Worm (Caenorhabditis elegans) whole organism, late embryonic: ENCODE results near the gene pho-7.

ENCODE experiments used
- C08G9.2 ChIP-seq: sonication (generic microtip); optimal IDR thresholded peaks from 2 replicates; lab custom pipeline; 2016; ENCODE audit warnings: mild to moderate bottlenecking, missing genetic modification characterization, moderate library complexity, missing compliant biosample characterization
- F13H6.1 ChIP-seq: sonication (generic microtip); optimal IDR thresholded peaks from 2 replicates; lab custom pipeline; 2016; ENCODE audit warnings: missing genetic modification characterization, missing compliant biosample characterization
- K02D7.2 ChIP-seq: sonication (generic microtip); optimal IDR thresholded peaks from 2 replicates; lab custom pipeline; 2017; ENCODE audit warnings: mild to moderate bottlenecking, missing genetic modification characterization, missing compliant biosample characterization
- T23F11.4 ChIP-seq: fragments of 200-800 bp; sonication (Bioruptor generic); optimal IDR thresholded peaks from 2 replicates; lab custom pipeline; 2018; ENCODE audit warnings: mild to moderate bottlenecking, missing genetic modification characterization, missing compliant biosample characterization
- Y22D7AL.16 ChIP-seq: sonication (generic microtip); optimal IDR thresholded peaks from 2 replicates; lab custom pipeline; 2016; ENCODE audit warnings: missing genetic modification characterization, missing compliant biosample characterization
- ceh-14 ChIP-seq: sonication (generic microtip); optimal IDR thresholded peaks from 2 replicates; lab custom pipeline; 2016; ENCODE audit warnings: missing genotype, missing genetic modification characterization, missing compliant biosample characterization
- ceh-18 ChIP-seq: sonication (generic microtip); optimal IDR thresholded peaks from 2 replicates; lab custom pipeline; 2016; ENCODE audit warnings: missing genetic modification characterization, missing compliant biosample characterization
- ceh-22 ChIP-seq: sonication (generic microtip); optimal IDR thresholded peaks from 2 replicates; lab custom pipeline; 2017; ENCODE audit warnings: missing biosample characterization, missing genetic modification characterization
- ceh-24 ChIP-seq: sonication (generic microtip); optimal IDR thresholded peaks from 2 replicates; lab custom pipeline; 2016; ENCODE audit warnings: mild to moderate bottlenecking, missing genetic modification characterization, missing compliant biosample characterization
- ceh-30 ChIP-seq: fragments of 150-350 bp; optimal IDR thresholded peaks from 2 replicates; lab custom pipeline; 2014; ENCODE audit warnings: missing biosample characterization, missing genetic modification characterization
- ceh-31 ChIP-seq: sonication (generic microtip); optimal IDR thresholded peaks from 2 replicates; lab custom pipeline; 2016; ENCODE audit warnings: missing genetic modification characterization, missing compliant biosample characterization
- ceh-34 ChIP-seq: sonication (generic microtip); optimal IDR thresholded peaks from 2 replicates; lab custom pipeline; 2016; ENCODE audit warnings: mild to moderate bottlenecking, missing genetic modification characterization, missing compliant biosample characterization
- ceh-45 ChIP-seq: fragments of 200-800 bp; sonication (Bioruptor generic); IDR thresholded peaks from 2 replicates; pipeline ENCODE4 v1.3.6; 2022; ENCODE audit warnings: missing genetic modification reagents, missing genetic modification characterization, missing compliant biosample characterization
- ceh-48 ChIP-seq: sonication (generic microtip); optimal IDR thresholded peaks from 2 replicates; lab custom pipeline; 2016; ENCODE audit warnings: missing genetic modification characterization, inconsistent platforms, missing compliant biosample characterization
- che-1 ChIP-seq: sonication (generic microtip); optimal IDR thresholded peaks from 2 replicates; lab custom pipeline; 2016; ENCODE audit warnings: mild to moderate bottlenecking, missing genetic modification characterization, missing compliant biosample characterization
- dve-1 ChIP-seq: sonication (generic microtip); optimal IDR thresholded peaks from 2 replicates; lab custom pipeline; 2017; ENCODE audit warnings: antibody characterized with exemption, mild to moderate bottlenecking, missing genetic modification characterization, missing compliant biosample characterization
- elt-2 ChIP-seq: sonication (generic microtip); optimal IDR thresholded peaks from 2 replicates; lab custom pipeline; 2016; ENCODE audit warnings: missing genetic modification reagents, missing genetic modification characterization, missing compliant biosample characterization
- elt-4 ChIP-seq: sonication (generic microtip); optimal IDR thresholded peaks from 2 replicates; lab custom pipeline; 2016; ENCODE audit warnings: missing genetic modification characterization, missing compliant biosample characterization
- eyg-1 ChIP-seq: sonication (generic microtip); optimal IDR thresholded peaks from 2 replicates; lab custom pipeline; 2016; ENCODE audit warnings: missing genotype, missing genetic modification characterization, missing compliant biosample characterization
- fax-1 ChIP-seq: sonication (generic microtip); optimal IDR thresholded peaks from 2 replicates; lab custom pipeline; 2016; ENCODE audit warnings: missing genotype, missing genetic modification characterization, missing compliant biosample characterization
- fkh-10 ChIP-seq: fragments of 150-350 bp; optimal IDR thresholded peaks from 2 replicates; lab custom pipeline; 2014; ENCODE audit warnings: missing biosample characterization, missing genetic modification reagents, missing genetic modification characterization
- fkh-6 ChIP-seq: sonication (generic microtip); optimal IDR thresholded peaks from 2 replicates; lab custom pipeline; 2016; ENCODE audit warnings: missing genetic modification characterization, missing compliant biosample characterization
- hlh-15 ChIP-seq: sonication (generic microtip); optimal IDR thresholded peaks from 2 replicates; lab custom pipeline; 2016; ENCODE audit warnings: missing genetic modification characterization, missing compliant biosample characterization
- hlh-30 ChIP-seq: sonication (generic microtip); optimal IDR thresholded peaks from 2 replicates; lab custom pipeline; 2017; ENCODE audit warnings: antibody characterized with exemption, missing genetic modification characterization, missing compliant biosample characterization; ENCODE audit not compliant: insufficient read depth
- hlh-8 ChIP-seq: sonication (generic microtip); optimal IDR thresholded peaks from 2 replicates; lab custom pipeline; 2016; ENCODE audit warnings: missing genotype, missing genetic modification characterization, missing compliant biosample characterization
- lim-6 ChIP-seq: sonication (generic microtip); optimal IDR thresholded peaks from 2 replicates; lab custom pipeline; 2016; ENCODE audit warnings: missing genetic modification characterization, missing compliant biosample characterization
- lin-11 ChIP-seq: fragments of 200-800 bp; sonication (Bioruptor generic); optimal IDR thresholded peaks from 2 replicates; lab custom pipeline; 2018; ENCODE audit warnings: mild to moderate bottlenecking, missing genetic modification characterization, missing compliant biosample characterization
- madf-2 ChIP-seq: sonication (generic microtip); optimal IDR thresholded peaks from 2 replicates; lab custom pipeline; 2017; ENCODE audit warnings: missing genetic modification characterization, missing compliant biosample characterization
- nfya-1 ChIP-seq: sonication (generic microtip); optimal IDR thresholded peaks from 2 replicates; lab custom pipeline; 2017; ENCODE audit warnings: missing genetic modification characterization, mild to moderate bottlenecking, missing compliant biosample characterization, antibody characterized with exemption, moderate library complexity
- nhr-11 ChIP-seq: fragments of 150-350 bp; optimal IDR thresholded peaks from 2 replicates; lab custom pipeline; 2014; ENCODE audit warnings: missing biosample characterization, missing genetic modification characterization
- npax-4 ChIP-seq: sonication (generic microtip); optimal IDR thresholded peaks from 2 replicates; lab custom pipeline; 2016; ENCODE audit warnings: missing genetic modification characterization, missing compliant biosample characterization
- pag-3 ChIP-seq: sonication (generic microtip); optimal IDR thresholded peaks from 2 replicates; lab custom pipeline; 2016; ENCODE audit warnings: missing compliant biosample characterization, missing genetic modification characterization, borderline replicate concordance
- ref-2 ChIP-seq: sonication (generic microtip); optimal IDR thresholded peaks from 2 replicates; lab custom pipeline; 2016; ENCODE audit warnings: missing genetic modification characterization, missing compliant biosample characterization
- sdc-2 ChIP-seq: sonication (generic microtip); optimal IDR thresholded peaks from 2 replicates; lab custom pipeline; 2016; ENCODE audit warnings: missing genotype, missing genetic modification characterization, missing compliant biosample characterization
- sox-4 ChIP-seq: sonication (generic microtip); optimal IDR thresholded peaks from 2 replicates; lab custom pipeline; 2017; ENCODE audit warnings: mild to moderate bottlenecking, missing genetic modification characterization, inconsistent platforms, missing compliant biosample characterization
- ttx-3 ChIP-seq: sonication (generic microtip); optimal IDR thresholded peaks from 2 replicates; lab custom pipeline; 2016; ENCODE audit warnings: missing genetic modification reagents, missing genetic modification characterization, missing compliant biosample characterization
- unc-3 ChIP-seq, 2 experiments: fragments of 200-800 bp in 1 of 2; sonication (Bioruptor generic) in 1 of 2; sonication (generic microtip) in 1 of 2; conservative IDR thresholded peaks in 1 of 2; optimal IDR thresholded peaks in 1 of 2; 2 replicates each; pipeline versions ENCODE4 v1.3.6 to Lab custom; 2016 to 2022; ENCODE audit warnings: missing compliant biosample characterization in 2 of 2, missing genetic modification characterization in 2 of 2, missing genetic modification reagents in 1 of 2
- unc-55 ChIP-seq: sonication (generic microtip); optimal IDR thresholded peaks from 2 replicates; lab custom pipeline; 2017; ENCODE audit warnings: missing biosample characterization, missing genetic modification reagents, missing genetic modification characterization

pho-7 gene

ce11 chrX:10924031-10924430 lies 17.1 kb downstream of the pho-7 start:
- TF ChIP-seq ceh-30 (tag; lab: Kevin White, UChicago): no peak
- no peak for TF ChIP-seq ceh-45 (GFP tag; lab: Robert Waterston, UW)
- TF ChIP-seq ceh-48 (tag; lab: Kevin White, UChicago): no peak
- TF ChIP-seq ceh-22 (tag; lab: Kevin White, UChicago): no peak
- no peak for TF ChIP-seq hlh-15 (tag; lab: Kevin White, UChicago)
- TF ChIP-seq che-1 (tag; lab: Kevin White, UChicago): no peak
- TF ChIP-seq ceh-14 (tag; lab: Kevin White, UChicago): no peak
- TF ChIP-seq ceh-18 (tag; lab: Kevin White, UChicago): no peak
- no peak for TF ChIP-seq hlh-8 (tag; lab: Kevin White, UChicago)
- no peak for TF ChIP-seq ceh-24 (tag; lab: Kevin White, UChicago)
- no peak for TF ChIP-seq eyg-1 (tag; lab: Kevin White, UChicago)
- no peak for TF ChIP-seq K02D7.2 (tag; lab: Kevin White, UChicago)
- no peak for TF ChIP-seq ref-2
- no peak for TF ChIP-seq F13H6.1 (tag; lab: Kevin White, UChicago)
- no peak for TF ChIP-seq Y22D7AL.16 (tag; lab: Kevin White, UChicago)
- TF ChIP-seq sox-4: no peak
- TF ChIP-seq elt-2 (tag; lab: Kevin White, UChicago): no peak

- no peak for TF ChIP-seq dve-1
- TF ChIP-seq hlh-30 (tag; lab: Kevin White, UChicago): no peak
- TF ChIP-seq ref-2: no peak
- no peak for TF ChIP-seq ceh-24 (tag; lab: Kevin White, UChicago)
- TF ChIP-seq npax-4 (tag; lab: Kevin White, UChicago): no peak
- TF ChIP-seq fkh-10 (GFP tag; lab: Kevin White, UChicago): no peak
- TF ChIP-seq unc-55 (GFP tag; lab: Kevin White, UChicago): no peak
- no peak for TF ChIP-seq ceh-34 (tag; lab: Kevin White, UChicago)
- TF ChIP-seq elt-2 (tag; lab: Kevin White, UChicago): no peak
- TF ChIP-seq lim-6 (tag; lab: Kevin White, UChicago): no peak
- TF ChIP-seq fax-1 (tag; lab: Kevin White, UChicago): no peak
- no peak for TF ChIP-seq C08G9.2
- TF ChIP-seq nhr-11 (tag; lab: Kevin White, UChicago): no peak
- no peak for TF ChIP-seq ceh-31
- TF ChIP-seq, all 69 proteins: peak for 0
Measured at ce11 chrX:10919613-10920012, 21.5 kb downstream of the pho-7 start, which contains the start of gene nstp-9. nstp-9 (minus strand) TSS chrX:10919713.

DNA sequence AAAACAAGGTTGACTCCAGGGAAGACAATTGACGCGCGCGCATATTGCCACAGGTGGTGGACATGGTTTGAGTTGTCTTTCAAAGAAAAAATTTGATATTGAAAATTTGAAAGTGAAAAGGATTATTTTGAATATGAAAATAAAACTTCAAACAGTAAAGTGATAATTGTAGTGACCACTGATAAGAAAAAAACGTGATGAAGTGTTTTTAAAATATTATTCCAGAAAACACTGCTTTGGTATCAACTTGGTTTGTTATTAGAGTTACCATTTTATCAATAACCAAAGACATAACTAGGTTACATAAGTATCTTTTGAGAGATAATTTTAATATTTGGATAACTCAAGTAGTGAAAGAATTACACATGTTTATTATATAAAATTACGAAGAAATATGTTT lies 25.0 kb downstream of the pho-7 start:
- TF ChIP-seq sdc-2 (no peak), pag-3 (tag; lab: Kevin White, UChicago) (no peak), madf-2 (tag; lab: Kevin White, UChicago) (no peak), hlh-30 (tag; lab: Kevin White, UChicago) (no peak), K02D7.2 (tag; lab: Kevin White, UChicago) (no peak), ttx-3 (no peak), nfya-1 (tag; lab: Kevin White, UChicago) (no peak), elt-4 (tag; lab: Kevin White, UChicago) (no peak), lin-11 (tag; lab: Kevin White, UChicago) (no peak), F13H6.1 (tag; lab: Kevin White, UChicago) (no peak), ceh-22 (tag; lab: Kevin White, UChicago) (no peak), T23F11.4 (GFP tag; lab: Kevin White, UChicago) (no peak), fkh-6 (tag; lab: Kevin White, UChicago) (no peak), unc-3 (GFP tag; conservative IDR thresholded peaks at IDR 0.05; lab: Robert Waterston, UW) (no peak), unc-3 (tag; optimal IDR thresholded peaks at IDR 0.05; lab: Kevin White, UChicago) (no peak), elt-2 (tag; lab: Kevin White, UChicago) (no peak), ref-2 (no peak), C08G9.2 (no peak), sox-4 (no peak)
